Worm (Caenorhabditis elegans) whole organism, L2 larva: Measurements from ENCODE around the gene dhs-27.

ENCODE experiments used
- F13H6.1 ChIP-seq: sonication (generic microtip); optimal IDR thresholded peaks from 2 replicates; lab custom pipeline; 2016; ENCODE audit warnings: missing genetic modification characterization, missing compliant biosample characterization
- Y55F3AM.14 ChIP-seq: fragments of 200-800 bp; sonication (Bioruptor generic); optimal IDR thresholded peaks from 2 replicates; lab custom pipeline; 2018; ENCODE audit warnings: mild to moderate bottlenecking, missing genetic modification characterization, missing compliant biosample characterization
- alr-1 ChIP-seq: fragments of 150-350 bp; optimal IDR thresholded peaks from 2 replicates; lab custom pipeline; 2014; ENCODE audit warnings: missing biosample characterization, missing genetic modification characterization
- aly-2 ChIP-seq: fragments of 150-350 bp; optimal IDR thresholded peaks from 2 replicates; lab custom pipeline; 2014; ENCODE audit warnings: missing biosample characterization, missing genetic modification characterization
- blmp-1 ChIP-seq: sonication (generic microtip); optimal IDR thresholded peaks from 2 replicates; lab custom pipeline; 2017; ENCODE audit warnings: missing genetic modification characterization, mild to moderate bottlenecking, missing compliant biosample characterization, antibody characterized with exemption, moderate library complexity; ENCODE audit not compliant: insufficient read depth
- ceh-82 ChIP-seq: fragments of 150-350 bp; optimal IDR thresholded peaks from 2 replicates; lab custom pipeline; 2014; ENCODE audit warnings: missing biosample characterization, missing genetic modification characterization
- egl-27 ChIP-seq: sonication (generic microtip); optimal IDR thresholded peaks from 3 replicates; lab custom pipeline; 2017; ENCODE audit warnings: missing biosample characterization, missing genetic modification reagents, missing genetic modification characterization
- elt-3 ChIP-seq: sonication (generic microtip); optimal IDR thresholded peaks from 2 replicates; lab custom pipeline; 2017; ENCODE audit warnings: missing biosample characterization, missing genetic modification characterization
- fos-1 ChIP-seq: fragments of 150-350 bp; optimal IDR thresholded peaks from 2 replicates; lab custom pipeline; 2014; ENCODE audit warnings: missing biosample characterization, missing genetic modification characterization
- lin-39 ChIP-seq: fragments of 150-350 bp; optimal IDR thresholded peaks from 2 replicates; lab custom pipeline; 2014; ENCODE audit warnings: missing biosample characterization, missing genetic modification reagents, missing genetic modification characterization
- lsy-2 ChIP-seq, 2 experiments: fragments of 150-350 bp in 1 of 2; sonication (generic microtip) in 1 of 2; optimal IDR thresholded peaks; 2 replicates each; lab custom pipeline; 2014 to 2017; ENCODE audit warnings: missing biosample characterization in 2 of 2, missing genetic modification characterization in 2 of 2
- nhr-10 ChIP-seq: sonication (generic microtip); optimal IDR thresholded peaks from 2 replicates; lab custom pipeline; 2017; ENCODE audit warnings: missing biosample characterization, missing genetic modification characterization
- nhr-12 ChIP-seq: fragments of 150-350 bp; optimal IDR thresholded peaks from 2 replicates; lab custom pipeline; 2014; ENCODE audit warnings: missing biosample characterization, missing genetic modification characterization
- nhr-21 ChIP-seq: fragments of 150-350 bp; optimal IDR thresholded peaks from 2 replicates; lab custom pipeline; 2014; ENCODE audit warnings: missing biosample characterization, missing genetic modification characterization
- nhr-23 ChIP-seq: fragments of 150-350 bp; optimal IDR thresholded peaks from 2 replicates; lab custom pipeline; 2014; ENCODE audit warnings: missing biosample characterization, missing genetic modification reagents, missing genetic modification characterization
- nhr-237 ChIP-seq: fragments of 150-350 bp; optimal IDR thresholded peaks from 2 replicates; lab custom pipeline; 2014; ENCODE audit warnings: missing biosample characterization, missing genetic modification characterization
- nhr-6 ChIP-seq: fragments of 150-350 bp; optimal IDR thresholded peaks from 2 replicates; lab custom pipeline; 2014; ENCODE audit warnings: missing biosample characterization, missing genetic modification characterization
- nhr-77 ChIP-seq: fragments of 150-350 bp; optimal IDR thresholded peaks from 2 replicates; lab custom pipeline; 2014; ENCODE audit warnings: missing biosample characterization, missing genetic modification characterization
- peb-1 ChIP-seq: fragments of 150-350 bp; optimal IDR thresholded peaks from 2 replicates; lab custom pipeline; 2014; ENCODE audit warnings: missing biosample characterization, missing genetic modification characterization
- skn-1 ChIP-seq: sonication (generic microtip); optimal IDR thresholded peaks from 2 replicates; lab custom pipeline; 2017; ENCODE audit warnings: missing biosample characterization, missing genetic modification characterization
- sma-3 ChIP-seq: sonication (generic microtip); optimal IDR thresholded peaks from 2 replicates; lab custom pipeline; 2016; ENCODE audit warnings: missing genetic modification reagents, missing genetic modification characterization, missing compliant biosample characterization
- sma-9 ChIP-seq, 2 experiments: fragments of 150-350 bp in 1 of 2; sonication (generic microtip) in 1 of 2; optimal IDR thresholded peaks; 2 replicates each; lab custom pipeline; 2014 to 2016; ENCODE audit warnings: missing genetic modification characterization in 2 of 2, mild to moderate bottlenecking in 1 of 2, missing biosample characterization in 1 of 2, missing compliant biosample characterization in 1 of 2, missing genetic modification reagents in 1 of 2, moderate library complexity in 1 of 2
- snpc-4 ChIP-seq: fragments of 150-350 bp; optimal IDR thresholded peaks from 2 replicates; lab custom pipeline; 2014; ENCODE audit warnings: missing biosample characterization, missing genetic modification characterization
- unc-39 ChIP-seq: fragments of 150-350 bp; optimal IDR thresholded peaks from 2 replicates; lab custom pipeline; 2014; ENCODE audit warnings: missing biosample characterization, missing genetic modification characterization
- unc-55 ChIP-seq: fragments of 150-350 bp; sonication (generic microtip); optimal IDR thresholded peaks from 3 replicates; lab custom pipeline; 2014; ENCODE audit warnings: missing biosample characterization, missing genetic modification reagents, missing genetic modification characterization
- unc-62 ChIP-seq: fragments of 150-350 bp; optimal IDR thresholded peaks from 2 replicates; lab custom pipeline; 2014; ENCODE audit warnings: missing biosample characterization, missing genetic modification reagents, missing genetic modification characterization
- ztf-1 ChIP-seq: fragments of 200-800 bp; sonication (Bioruptor generic); conservative IDR thresholded peaks from 2 replicates; pipeline ENCODE4 v1.3.6; 2022; ENCODE audit warnings: missing genetic modification characterization, missing compliant biosample characterization
- ztf-11 ChIP-seq: sonication (generic microtip); optimal IDR thresholded peaks from 2 replicates; lab custom pipeline; 2017; ENCODE audit warnings: missing biosample characterization, missing genetic modification characterization
- ztf-4 ChIP-seq: fragments of 150-350 bp; optimal IDR thresholded peaks from 2 replicates; lab custom pipeline; 2014; ENCODE audit warnings: missing biosample characterization, missing genetic modification characterization

The dhs-27 gene

ce11 chrX:3430020-3430419 lies 15.5 kb upstream of the dhs-27 start, which contains the start of gene ZK813.4:
TSS of gene ZK813.4 (minus strand) at chrX:3430120.
- no peak for TF ChIP-seq elt-3
- TF ChIP-seq ztf-11 (tag; lab: Kevin White, UChicago) = no peak
- no peak for TF ChIP-seq ceh-82 (tag; lab: Kevin White, UChicago)

ce11 chrX:3429122-3429521 lies 14.6 kb upstream of the dhs-27 start:
- TF ChIP-seq sma-9 (GFP tag; optimal IDR thresholded peaks at IDR 0.05; lab: Kevin White, UChicago) = peak; percentile 5
- TF ChIP-seq sma-9 (tag; optimal IDR thresholded peaks at IDR 0.05; lab: Kevin White, UChicago) = no peak
- TF ChIP-seq peb-1 = no peak
- no peak for TF ChIP-seq nhr-21 (tag; lab: Kevin White, UChicago)

ce11 chrX:3424516-3424915 lies 10.0 kb upstream of the dhs-27 start, which contains the start of gene ZK813.6:
TSS of gene ZK813.6 (plus strand) at chrX:3424816.
- no peak for TF ChIP-seq Y55F3AM.14 (GFP tag; lab: Kevin White, UChicago)
- TF ChIP-seq nhr-237 = no peak
- no peak for TF ChIP-seq nhr-10 (tag; lab: Kevin White, UChicago)
- TF ChIP-seq, all 48 proteins: peak for 0

ce11 chrX:3419084-3419483 lies 4.6 kb upstream of the dhs-27 start, which contains the start of gene C04F6.7:
TSS of gene C04F6.7 (minus strand) at chrX:3419184.
- TF ChIP-seq sma-9 (GFP tag; optimal IDR thresholded peaks at IDR 0.05; lab: Kevin White, UChicago) (no peak), sma-9 (tag; optimal IDR thresholded peaks at IDR 0.05; lab: Kevin White, UChicago) (no peak), skn-1 (tag; lab: Kevin White, UChicago) (no peak), peb-1 (no peak), ztf-1 (GFP tag; lab: Robert Waterston, UW) (no peak), nhr-6 (no peak), lin-39 (tag; lab: Kevin White, UChicago) (no peak), unc-55 (no peak), snpc-4 (tag; lab: Kevin White, UChicago) (no peak), nhr-12 (no peak), egl-27 (no peak), nhr-23 (tag; lab: Kevin White, UChicago) (no peak), aly-2 (no peak), lsy-2 (tag; optimal IDR thresholded peaks at IDR 0.05; lab: Kevin White, UChicago) (no peak), alr-1 (tag; lab: Kevin White, UChicago) (no peak), blmp-1 (tag; lab: Kevin White, UChicago) (no peak), nhr-237 (no peak)

- TF ChIP-seq unc-62 (no peak), fos-1 (no peak), elt-3 (no peak)
These were observed 1.6 kb upstream of the dhs-27 start for ce11 chrX:3416063-3416462.

- TF ChIP-seq nhr-23 (tag; lab: Kevin White, UChicago) (no peak), peb-1 (no peak), sma-3 (GFP tag; lab: Kevin White, UChicago) (no peak), snpc-4 (tag; lab: Kevin White, UChicago) (no peak), ztf-4 (tag; lab: Kevin White, UChicago) (no peak), elt-3 (no peak), fos-1 (peak; percentile 33), F13H6.1 (peak; percentile 29)
These were observed 2.9 kb downstream of the dhs-27 start, which contains the start of gene unc-78 for ce11 chrX:3411565-3412022. TSS of gene unc-78 (minus strand) at chrX:3411615.

ce11 chrX:3408717-3409303 lies 5.7 kb downstream of the dhs-27 start:
- TF ChIP-seq unc-39 (tag; lab: Kevin White, UChicago) = no peak
- TF ChIP-seq F13H6.1 = no peak
- no peak for TF ChIP-seq nhr-77 (tag; lab: Kevin White, UChicago)
- no peak for TF ChIP-seq ceh-82 (tag; lab: Kevin White, UChicago)
- no peak for TF ChIP-seq ztf-11 (tag; lab: Kevin White, UChicago)
